Worm (Caenorhabditis elegans) whole organism, L4/young adult: ENCODE data around the gene ccz-1.
A peak's percentile ranks its signal among the peaks of the same experiment; 100 is the strongest.

Source experiments
- W03F9.2 ChIP-seq: fragments of 150-350 bp; optimal IDR thresholded peaks from 2 replicates; lab custom pipeline; 2014; ENCODE audit warnings: missing biosample characterization, missing genetic modification characterization
- dao-5 ChIP-seq: sonication (generic microtip); optimal IDR thresholded peaks from 2 replicates; lab custom pipeline; 2016; ENCODE audit warnings: missing genotype, missing genetic modification characterization, moderate library complexity, missing compliant biosample characterization
- him-1 ChIP-seq: sonication (generic microtip); optimal IDR thresholded peaks from 2 replicates; lab custom pipeline; 2016; ENCODE audit warnings: missing genotype, missing genetic modification reagents, missing genetic modification characterization, missing compliant biosample characterization

- TF ChIP-seq him-1: no peak
- TF ChIP-seq W03F9.2 (tag; lab: Kevin White, UChicago): no peak
- TF ChIP-seq dao-5 (tag; lab: Kevin White, UChicago): peak; percentile 7
These were observed 28.8 kb upstream of the ccz-1 start, which contains the start of gene H37A05.4 for ce11 chrV:13649730-13650349.
